Worm (Caenorhabditis elegans) whole organism, early embryonic: ENCODE measurements around the gene Y51B9A.5.

Experiments used
- B0310.2 ChIP-seq: sonication (generic microtip); optimal IDR thresholded peaks from 2 replicates; lab custom pipeline; 2016; ENCODE audit warnings: mild to moderate bottlenecking, missing genetic modification characterization, missing compliant biosample characterization
- ceh-13 ChIP-seq: fragments of 200-800 bp; sonication (Bioruptor generic); optimal IDR thresholded peaks from 2 replicates; lab custom pipeline; 2018; ENCODE audit warnings: mild to moderate bottlenecking, missing genetic modification characterization, missing compliant biosample characterization
- ceh-36 ChIP-seq: sonication (generic microtip); optimal IDR thresholded peaks from 2 replicates; lab custom pipeline; 2016; ENCODE audit warnings: missing genetic modification characterization, inconsistent platforms, missing compliant biosample characterization
- flt-1 ChIP-seq: fragments of 200-800 bp; sonication (Bioruptor generic); IDR thresholded peaks from 2 replicates; pipeline ENCODE4 v1.3.6; 2022; ENCODE audit warnings: missing genetic modification characterization, missing compliant biosample characterization
- hmg-4 ChIP-seq: fragments of 200-800 bp; sonication (Bioruptor generic); optimal IDR thresholded peaks from 2 replicates; lab custom pipeline; 2018; ENCODE audit warnings: mild to moderate bottlenecking, missing genetic modification characterization, missing compliant biosample characterization
- hnd-1 ChIP-seq: sonication (generic microtip); optimal IDR thresholded peaks from 2 replicates; lab custom pipeline; 2016; ENCODE audit warnings: missing genetic modification characterization, missing compliant biosample characterization
- scrt-1 ChIP-seq: fragments of 200-800 bp; sonication (Bioruptor generic); IDR thresholded peaks from 2 replicates; pipeline ENCODE4 v1.3.6; 2022; ENCODE audit warnings: missing genetic modification characterization, missing compliant biosample characterization
- sea-1 ChIP-seq: fragments of 200-800 bp; sonication (Bioruptor generic); conservative IDR thresholded peaks from 2 replicates; pipeline ENCODE4 v1.3.6; 2022; ENCODE audit warnings: missing genetic modification characterization, missing compliant biosample characterization
- tbx-11 ChIP-seq: fragments of 200-800 bp; sonication (Bioruptor generic); IDR thresholded peaks from 2 replicates; pipeline ENCODE4 v1.3.6; 2022; ENCODE audit warnings: missing genetic modification characterization, missing compliant biosample characterization
- tra-4 ChIP-seq: sonication (generic microtip); optimal IDR thresholded peaks from 2 replicates; lab custom pipeline; 2017; ENCODE audit warnings: missing genetic modification characterization, missing compliant biosample characterization

DNA sequence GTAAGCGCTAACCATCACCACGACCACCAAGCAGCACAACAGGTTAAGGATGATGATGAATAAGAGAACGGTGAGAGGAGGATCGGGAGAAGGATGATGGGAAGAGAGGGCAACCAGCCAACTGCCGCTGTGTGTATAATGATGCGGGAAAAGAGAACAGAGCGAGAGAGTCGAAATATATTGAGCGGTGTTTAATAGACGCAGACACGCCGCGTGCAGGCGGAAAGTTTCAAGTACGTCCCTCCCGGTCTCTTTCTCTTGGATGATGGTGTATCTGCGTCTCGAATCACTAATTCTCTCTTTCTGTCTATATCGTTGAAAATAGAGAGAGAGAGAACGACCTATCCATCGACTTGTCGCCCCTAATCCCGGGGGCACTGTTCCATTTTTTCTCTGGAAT is 47.2 kb upstream of the Y51B9A.5 start:
- TF ChIP-seq ceh-13 (no peak), tra-4 (tag; lab: Kevin White, UChicago) (no peak), sea-1 (GFP tag; lab: Robert Waterston, UW) (no peak), tbx-11 (GFP tag; lab: Robert Waterston, UW) (no peak), flt-1 (GFP tag; lab: Robert Waterston, UW) (no peak), hnd-1 (tag; lab: Kevin White, UChicago) (no peak), hmg-4 (GFP tag; lab: Kevin White, UChicago) (peak; percentile 49), scrt-1 (GFP tag; lab: Robert Waterston, UW) (no peak), ceh-36 (tag; lab: Kevin White, UChicago) (no peak), B0310.2 (tag; lab: Kevin White, UChicago) (no peak)
